Worm (Caenorhabditis elegans) whole organism, early embryonic: ENCODE data around the gene F54D5.4.

ENCODE experiments used
- B0310.2 ChIP-seq: sonication (generic microtip); optimal IDR thresholded peaks from 2 replicates; lab custom pipeline; 2016; ENCODE audit warnings: mild to moderate bottlenecking, missing genetic modification characterization, missing compliant biosample characterization
- F13C5.2 ChIP-seq: sonication (generic microtip); optimal IDR thresholded peaks from 2 replicates; lab custom pipeline; 2017; ENCODE audit warnings: mild to moderate bottlenecking, missing genetic modification characterization, inconsistent platforms, missing compliant biosample characterization
- aly-1 ChIP-seq: sonication (generic microtip); optimal IDR thresholded peaks from 2 replicates; lab custom pipeline; 2016; ENCODE audit warnings: missing genetic modification characterization, missing compliant biosample characterization
- ama-1 ChIP-seq: fragments of 150-350 bp; optimal IDR thresholded peaks from 2 replicates; lab custom pipeline; 2014
- ceh-13 ChIP-seq: fragments of 200-800 bp; sonication (Bioruptor generic); optimal IDR thresholded peaks from 2 replicates; lab custom pipeline; 2018; ENCODE audit warnings: mild to moderate bottlenecking, missing genetic modification characterization, missing compliant biosample characterization
- ceh-36 ChIP-seq: sonication (generic microtip); optimal IDR thresholded peaks from 2 replicates; lab custom pipeline; 2016; ENCODE audit warnings: missing genetic modification characterization, inconsistent platforms, missing compliant biosample characterization
- flt-1 ChIP-seq: fragments of 200-800 bp; sonication (Bioruptor generic); IDR thresholded peaks from 2 replicates; pipeline ENCODE4 v1.3.6; 2022; ENCODE audit warnings: missing genetic modification characterization, missing compliant biosample characterization
- hmbx-1 ChIP-seq: sonication (generic microtip); optimal IDR thresholded peaks from 2 replicates; lab custom pipeline; 2016; ENCODE audit warnings: mild to moderate bottlenecking, missing genetic modification characterization, missing compliant biosample characterization
- pes-1 ChIP-seq: fragments of 200-800 bp; sonication (Bioruptor generic); IDR thresholded peaks from 2 replicates; pipeline ENCODE4 v1.3.6; 2022; ENCODE audit warnings: missing genetic modification reagents, missing genetic modification characterization, missing compliant biosample characterization
- tbx-11 ChIP-seq: fragments of 200-800 bp; sonication (Bioruptor generic); IDR thresholded peaks from 2 replicates; pipeline ENCODE4 v1.3.6; 2022; ENCODE audit warnings: missing genetic modification characterization, missing compliant biosample characterization
- tra-4 ChIP-seq: sonication (generic microtip); optimal IDR thresholded peaks from 2 replicates; lab custom pipeline; 2017; ENCODE audit warnings: missing genetic modification characterization, missing compliant biosample characterization

ce11 chrII:11572944-11573343, 3.3 kb downstream of the F54D5.4 start, which contains the start of gene F54D5.2:
- TF ChIP-seq aly-1 (tag; lab: Kevin White, UChicago) (no peak), tbx-11 (GFP tag; lab: Robert Waterston, UW) (no peak), flt-1 (GFP tag; lab: Robert Waterston, UW) (no peak), ceh-36 (tag; lab: Kevin White, UChicago) (no peak), pes-1 (GFP tag; lab: Robert Waterston, UW) (no peak), F13C5.2 (tag; lab: Kevin White, UChicago) (no peak), B0310.2 (no peak), ama-1 (lab: Kevin White, UChicago) (no peak), hmbx-1 (tag; lab: Kevin White, UChicago) (no peak), tra-4 (no peak), ceh-13 (GFP tag; lab: Kevin White, UChicago) (no peak)
